Fruit fly (Drosophila melanogaster) whole organism, embryonic: ENCODE data around the gene Lcp65Ac.

Source experiments
- Blimp-1 ChIP-seq: fragments of 200-800 bp; sonication (Bioruptor generic); optimal IDR thresholded peaks from 3 replicates; lab custom pipeline; 2018; ENCODE audit warnings: missing biosample characterization, missing genetic modification characterization, mild to moderate bottlenecking, moderate library complexity, missing genetic modification reagents
- CG10565 ChIP-seq: fragments of 200-800 bp; sonication (Bioruptor generic); optimal IDR thresholded peaks from 3 replicates; lab custom pipeline; 2016; ENCODE audit warnings: missing biosample characterization, mild to moderate bottlenecking, missing genetic modification characterization
- CG14710 ChIP-seq: fragments of 200-800 bp; sonication (Bioruptor generic); optimal IDR thresholded peaks from 3 replicates; lab custom pipeline; 2019; ENCODE audit warnings: missing biosample characterization, mild to moderate bottlenecking, missing genetic modification characterization, moderate library complexity
- CG15479 ChIP-seq: fragments of 200-800 bp; sonication (Bioruptor generic); optimal IDR thresholded peaks from 3 replicates; lab custom pipeline; 2019; ENCODE audit warnings: missing biosample characterization, mild to moderate bottlenecking, missing genetic modification characterization, moderate library complexity
- CG15601 ChIP-seq: fragments of 200-800 bp; sonication (Bioruptor generic); optimal IDR thresholded peaks from 3 replicates; lab custom pipeline; 2019; ENCODE audit warnings: missing biosample characterization, mild to moderate bottlenecking, missing genetic modification characterization, moderate library complexity
- CG17385 ChIP-seq: fragments of 200-800 bp; sonication (Bioruptor generic); optimal IDR thresholded peaks from 3 replicates; lab custom pipeline; 2018; ENCODE audit warnings: missing biosample characterization, mild to moderate bottlenecking, missing genetic modification characterization
- CG18599 ChIP-seq: fragments of 200-800 bp; sonication (Bioruptor generic); optimal IDR thresholded peaks from 3 replicates; lab custom pipeline; 2017; ENCODE audit warnings: missing biosample characterization, missing genetic modification characterization, mild to moderate bottlenecking, moderate library complexity, missing genetic modification reagents
- CG18619 ChIP-seq: fragments of 200-800 bp; sonication (Bioruptor generic); optimal IDR thresholded peaks from 3 replicates; lab custom pipeline; 2017; ENCODE audit warnings: missing biosample characterization, mild to moderate bottlenecking, missing genetic modification characterization
- CG18764 ChIP-seq: fragments of 200-800 bp; sonication (Bioruptor generic); optimal IDR thresholded peaks from 3 replicates; lab custom pipeline; 2016; ENCODE audit warnings: missing biosample characterization, missing genetic modification characterization
- CG30431 ChIP-seq: fragments of 200-800 bp; sonication (Bioruptor generic); optimal IDR thresholded peaks from 2 replicates; lab custom pipeline; 2017; ENCODE audit warnings: missing biosample characterization, missing genetic modification characterization
- CG3065 ChIP-seq: fragments of 200-800 bp; sonication (Bioruptor generic); optimal IDR thresholded peaks from 2 replicates; lab custom pipeline; 2016; ENCODE audit warnings: missing biosample characterization, missing genetic modification characterization
- CG33213 ChIP-seq: fragments of 200-800 bp; sonication (Bioruptor generic); optimal IDR thresholded peaks from 3 replicates; lab custom pipeline; 2016; ENCODE audit warnings: missing biosample characterization, missing genetic modification characterization
- CG5245 ChIP-seq: fragments of 200-800 bp; sonication (Bioruptor generic); optimal IDR thresholded peaks from 3 replicates; lab custom pipeline; 2016; ENCODE audit warnings: missing biosample characterization, missing genetic modification characterization
- CG6272 ChIP-seq: fragments of 200-800 bp; sonication (Bioruptor generic); IDR thresholded peaks from 2 replicates; pipeline ENCODE4 v1.3.6; 2022; ENCODE audit warnings: missing biosample characterization, missing genetic modification characterization
- CG8924 ChIP-seq: fragments of 200-800 bp; optimal IDR thresholded peaks from 3 replicates; lab custom pipeline; 2019; ENCODE audit warnings: missing biosample characterization, mild to moderate bottlenecking, missing genetic modification characterization, moderate library complexity
- CG9797 ChIP-seq: fragments of 200-800 bp; sonication (Bioruptor generic); optimal IDR thresholded peaks from 3 replicates; lab custom pipeline; 2018; ENCODE audit warnings: missing biosample characterization, mild to moderate bottlenecking, missing genetic modification characterization
- CHES-1-like ChIP-seq: fragments of 200-800 bp; sonication (Bioruptor generic); optimal IDR thresholded peaks from 2 replicates; lab custom pipeline; 2016; ENCODE audit warnings: missing biosample characterization, missing genetic modification characterization
- Fer2 ChIP-seq: fragments of 200-800 bp; sonication (Bioruptor generic); optimal IDR thresholded peaks from 2 replicates; lab custom pipeline; 2018; ENCODE audit warnings: missing biosample characterization, mild to moderate bottlenecking, missing genetic modification characterization, moderate library complexity
- H15 ChIP-seq: fragments of 200-800 bp; sonication (Bioruptor generic); IDR thresholded peaks from 3 replicates; pipeline ENCODE4 v1.3.6; 2022; ENCODE audit warnings: missing biosample characterization, missing genetic modification characterization
- Hmr ChIP-seq: fragments of 200-800 bp; sonication (Bioruptor generic); optimal IDR thresholded peaks from 3 replicates; lab custom pipeline; 2017; ENCODE audit warnings: mild to moderate bottlenecking, missing biosample characterization, missing genetic modification reagents, missing genetic modification characterization
- Lpt ChIP-seq: fragments of >200 bp; optimal IDR thresholded peaks from 2 replicates; lab custom pipeline; 2018; ENCODE audit warnings: missing biosample characterization, missing genetic modification characterization
- MESR4 ChIP-seq: fragments of 200-800 bp; sonication (Bioruptor generic); optimal IDR thresholded peaks from 2 replicates; lab custom pipeline; 2018; ENCODE audit warnings: missing biosample characterization, mild to moderate bottlenecking, missing genetic modification characterization, moderate library complexity
- Mes4 ChIP-seq: fragments of 200-800 bp; sonication (Bioruptor generic); optimal IDR thresholded peaks from 2 replicates; lab custom pipeline; 2016; ENCODE audit warnings: missing biosample characterization, missing genetic modification characterization
- Oaz ChIP-seq: fragments of 200-800 bp; sonication (Bioruptor generic); IDR thresholded peaks from 2 replicates; pipeline ENCODE4 v1.3.6; 2022; ENCODE audit warnings: missing biosample characterization, missing genetic modification characterization
- Poxn ChIP-seq: fragments of 200-800 bp; sonication (Bioruptor generic); IDR thresholded peaks from 2 replicates; pipeline ENCODE4 v1.3.6; 2022; ENCODE audit warnings: missing biosample characterization, missing genetic modification characterization
- Ptx1 ChIP-seq: fragments of 200-800 bp; sonication (Bioruptor generic); IDR thresholded peaks from 2 replicates; pipeline ENCODE4 v1.3.6; 2022; ENCODE audit warnings: missing biosample characterization, missing genetic modification characterization
- Ravus ChIP-seq: fragments of 200-800 bp; sonication (Bioruptor generic); IDR thresholded peaks from 2 replicates; pipeline ENCODE4 v1.3.6; 2022; ENCODE audit warnings: missing biosample characterization, missing genetic modification characterization
- Tbp ChIP-seq: fragments of >200 bp; optimal IDR thresholded peaks from 2 replicates; lab custom pipeline; 2018; ENCODE audit warnings: missing biosample characterization, missing genetic modification characterization
- Usf ChIP-seq: fragments of 200-800 bp; sonication (Bioruptor generic); optimal IDR thresholded peaks from 2 replicates; lab custom pipeline; 2017; ENCODE audit warnings: missing genotype, missing biosample characterization, missing genetic modification characterization
- Xrp1 ChIP-seq: fragments of 200-800 bp; sonication (Bioruptor generic); IDR thresholded peaks from 2 replicates; pipeline ENCODE4 v1.3.6; 2022; ENCODE audit warnings: missing biosample characterization, missing genetic modification characterization
- bbx ChIP-seq: fragments of 200-800 bp; sonication (Bioruptor generic); IDR thresholded peaks from 2 replicates; pipeline ENCODE4 v1.3.6; 2022; ENCODE audit warnings: missing biosample characterization, missing genetic modification characterization; ENCODE audit not compliant: partially characterized antibody
- bcd ChIP-seq: fragments of 200-800 bp; sonication (Bioruptor generic); optimal IDR thresholded peaks from 2 replicates; lab custom pipeline; 2017; ENCODE audit warnings: missing biosample characterization, mild to moderate bottlenecking, missing genetic modification characterization
- cad ChIP-seq: fragments of >200 bp; optimal IDR thresholded peaks from 2 replicates; lab custom pipeline; 2017; ENCODE audit warnings: missing biosample characterization, missing genetic modification characterization
- chif ChIP-seq, 2 experiments: fragments of 200-800 bp; sonication (Bioruptor generic); optimal IDR thresholded peaks; 3 replicates each; lab custom pipeline; 2016; ENCODE audit warnings: missing biosample characterization in 2 of 2, missing genetic modification characterization in 2 of 2
- chinmo ChIP-seq: fragments of 200-800 bp; sonication (Bioruptor generic); IDR thresholded peaks from 4 replicates; pipeline ENCODE4 v1.3.6; 2022; ENCODE audit warnings: missing biosample characterization, missing genetic modification characterization; ENCODE audit not compliant: partially characterized antibody
- dysf ChIP-seq: fragments of 200-800 bp; sonication (Bioruptor generic); IDR thresholded peaks from 3 replicates; pipeline ENCODE4 v1.3.6; 2022; ENCODE audit warnings: missing biosample characterization, missing genetic modification characterization
- emc ChIP-seq: fragments of 200-800 bp; sonication (Bioruptor generic); optimal IDR thresholded peaks from 2 replicates; lab custom pipeline; 2016; ENCODE audit warnings: missing biosample characterization, missing genetic modification characterization
- fd3F ChIP-seq: fragments of 200-800 bp; sonication (Bioruptor generic); optimal IDR thresholded peaks from 2 replicates; lab custom pipeline; 2018; ENCODE audit warnings: missing biosample characterization, mild to moderate bottlenecking, missing genetic modification characterization, moderate library complexity
- gce ChIP-seq: fragments of 200-800 bp; sonication (Bioruptor generic); IDR thresholded peaks from 3 replicates; pipeline ENCODE4 v1.3.6; 2022; ENCODE audit warnings: missing biosample characterization, missing genetic modification characterization
- gsb ChIP-seq: fragments of 200-800 bp; sonication (Bioruptor generic); IDR thresholded peaks from 2 replicates; pipeline ENCODE4 v1.3.6; 2022; ENCODE audit warnings: missing biosample characterization, missing genetic modification characterization
- jing ChIP-seq: fragments of 200-800 bp; sonication (Bioruptor generic); optimal IDR thresholded peaks from 2 replicates; lab custom pipeline; 2018; ENCODE audit warnings: missing biosample characterization, mild to moderate bottlenecking, missing genetic modification characterization
- kay ChIP-seq: fragments of 200-800 bp; sonication (Bioruptor generic); optimal IDR thresholded peaks from 2 replicates; lab custom pipeline; 2016; ENCODE audit warnings: missing biosample characterization, missing genetic modification characterization
- lbe ChIP-seq: fragments of 200-800 bp; sonication (Bioruptor generic); optimal IDR thresholded peaks from 2 replicates; lab custom pipeline; 2016; ENCODE audit warnings: missing biosample characterization, mild to moderate bottlenecking, missing genetic modification characterization
- pfk ChIP-seq: fragments of 200-800 bp; sonication (Bioruptor generic); optimal IDR thresholded peaks from 2 replicates; lab custom pipeline; 2018; ENCODE audit warnings: missing biosample characterization, mild to moderate bottlenecking, missing genetic modification characterization, moderate library complexity
- schlank ChIP-seq: fragments of 200-800 bp; sonication (Bioruptor generic); optimal IDR thresholded peaks from 2 replicates; lab custom pipeline; 2018; ENCODE audit warnings: missing biosample characterization, mild to moderate bottlenecking, missing genetic modification characterization
- slp2 ChIP-seq: fragments of 200-800 bp; sonication (Bioruptor generic); optimal IDR thresholded peaks from 2 replicates; lab custom pipeline; 2016; ENCODE audit warnings: missing biosample characterization, missing genetic modification characterization
- sr ChIP-seq: fragments of 200-800 bp; sonication (Bioruptor generic); IDR thresholded peaks from 3 replicates; pipeline ENCODE4 v1.3.6; 2022; ENCODE audit warnings: missing biosample characterization, missing genetic modification characterization
- tap ChIP-seq: fragments of 200-800 bp; optimal IDR thresholded peaks from 3 replicates; lab custom pipeline; 2019; ENCODE audit warnings: missing biosample characterization, mild to moderate bottlenecking, missing genetic modification characterization, moderate library complexity
- twi ChIP-seq: fragments of 200-800 bp; optimal IDR thresholded peaks from 2 replicates; lab custom pipeline; 2019; ENCODE audit warnings: missing biosample characterization, mild to moderate bottlenecking, missing genetic modification characterization, moderate library complexity
- vnd ChIP-seq: fragments of 200-800 bp; sonication (Bioruptor generic); IDR thresholded peaks from 3 replicates; pipeline ENCODE4 v1.3.6; 2022; ENCODE audit warnings: missing biosample characterization, missing genetic modification characterization; ENCODE audit not compliant: partially characterized antibody

Lcp65Ac gene

dm6 chr3L:6157327-6158032 is 12.9 kb downstream of the Lcp65Ac start, which contains the start of gene CG13297 (continued):
- TF ChIP-seq CG17385 (GFP tag; lab: Kevin White, UChicago), result peak; percentile 20
- no peak for TF ChIP-seq MESR4 (GFP tag; lab: Kevin White, UChicago)
- no peak for TF ChIP-seq slp2 (GFP tag; lab: Kevin White, UChicago)
- TF ChIP-seq chif (GFP tag; optimal IDR thresholded peaks at IDR 0.05; lab: Kevin White, UChicago), result peak in 1 of 2 experiments; percentile 8
- no peak for TF ChIP-seq emc (GFP tag; lab: Kevin White, UChicago)
- no peak for TF ChIP-seq Tbp
- TF ChIP-seq gce, result no peak
- peak; percentile 81 for TF ChIP-seq Ptx1 (GFP tag; lab: Robert Waterston, UW)
- TF ChIP-seq tap (tag; lab: Kevin White, UChicago), result peak; percentile 49
- peak; percentile 6 for TF ChIP-seq Hmr
- TF ChIP-seq gsb (GFP tag; lab: Robert Waterston, UW), result no peak
- no peak for TF ChIP-seq pfk (GFP tag; lab: Kevin White, UChicago)
- no peak for TF ChIP-seq sr (GFP tag; lab: Robert Waterston, UW)
- TF ChIP-seq CG15601 (tag; lab: Kevin White, UChicago), result no peak
- peak; percentile 8 for TF ChIP-seq CG14710 (tag; lab: Kevin White, UChicago)
- TF ChIP-seq Usf, result no peak
- peak; percentile 38 for TF ChIP-seq jing
- no peak for TF ChIP-seq Fer2 (tag; lab: Kevin White, UChicago)
- TF ChIP-seq CG18599 (GFP tag; lab: Kevin White, UChicago), result peak; percentile 37
- no peak for TF ChIP-seq lbe
- no peak for TF ChIP-seq Ravus
- no peak for TF ChIP-seq CG33213
- TF ChIP-seq chinmo (GFP tag; lab: Robert Waterston, UW), result no peak
- TF ChIP-seq CHES-1-like, result no peak
- TF ChIP-seq CG9797, result no peak
- TF ChIP-seq Xrp1 (GFP tag; lab: Robert Waterston, UW), result peak; percentile 33; the same call in 1 of the 2 replicates
- no peak for TF ChIP-seq CG18619 (GFP tag; lab: Kevin White, UChicago)
- TF ChIP-seq Poxn, result no peak
- TF ChIP-seq CG30431 (GFP tag; lab: Kevin White, UChicago), result no peak
- no peak for TF ChIP-seq CG10565
- TF ChIP-seq Lpt (GFP tag; lab: Kevin White, UChicago), result no peak
- no peak for TF ChIP-seq CG18764 (GFP tag; lab: Kevin White, UChicago)
- TF ChIP-seq fd3F (GFP tag; lab: Kevin White, UChicago), result peak; percentile 12
- no peak for TF ChIP-seq cad (GFP tag; lab: Kevin White, UChicago)
- TF ChIP-seq CG8924 (tag; lab: Kevin White, UChicago), result peak; percentile 66
- no peak for TF ChIP-seq twi
- TF ChIP-seq schlank (tag; lab: Kevin White, UChicago), result no peak
- TF ChIP-seq Blimp-1 (GFP tag; lab: Kevin White, UChicago), result peak; percentile 54
- no peak for TF ChIP-seq vnd (GFP tag; lab: Robert Waterston, UW)
- TF ChIP-seq Mes4 (GFP tag; lab: Kevin White, UChicago), result no peak
- TF ChIP-seq bcd, result peak; percentile 41
- no peak for TF ChIP-seq CG5245 (GFP tag; lab: Kevin White, UChicago)
- TF ChIP-seq bbx (GFP tag; lab: Robert Waterston, UW), result no peak
- TF ChIP-seq kay (GFP tag; lab: Kevin White, UChicago), result no peak
- TF ChIP-seq CG3065 (GFP tag; lab: Kevin White, UChicago), result no peak
- TF ChIP-seq H15 (GFP tag; lab: Robert Waterston, UW), result peak; percentile 36; the same call in 2 of the 3 replicates
- TF ChIP-seq CG15479 (GFP tag; lab: Kevin White, UChicago), result no peak
- peak; percentile 57; the same call in 2 of the 3 replicates for TF ChIP-seq dysf
- TF ChIP-seq Oaz (GFP tag; lab: Robert Waterston, UW), result no peak
- no peak for TF ChIP-seq CG6272 (GFP tag; lab: Robert Waterston, UW)
